Worm (Caenorhabditis elegans): ENCODE results near the gene K03B8.8.

DNA sequence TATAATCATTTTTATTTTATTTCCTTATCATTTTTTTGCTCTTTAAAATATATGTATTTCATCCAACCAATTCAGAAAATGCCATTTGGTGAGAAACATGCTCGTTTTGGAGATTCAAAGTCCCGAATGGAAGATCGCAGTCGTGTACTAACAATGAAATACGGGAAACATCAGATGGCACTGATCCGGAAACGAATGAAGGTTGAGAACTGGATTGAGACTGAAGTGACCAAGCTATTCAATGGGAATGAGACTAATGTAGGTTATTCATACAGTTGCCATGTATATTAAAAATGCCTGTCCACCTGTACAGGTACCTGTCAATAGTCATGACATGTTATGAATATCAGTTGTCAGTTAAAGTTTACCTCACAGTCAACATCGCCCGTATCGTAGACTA is 27.8 kb downstream of the K03B8.8 start, which contains the start of gene F55C10.5:
- TF ChIP-seq ztf-29 (GFP tag; IDR thresholded peaks at IDR 0.05), result no peak
- TF ChIP-seq flt-1 (GFP tag; IDR thresholded peaks at IDR 0.05), result no peak
- TF ChIP-seq cog-1 (tag; optimal IDR thresholded peaks at IDR 0.05), result no peak
- TF ChIP-seq tab-1 (GFP tag; IDR thresholded peaks at IDR 0.05), result no peak
- TF ChIP-seq med-1 (GFP tag; optimal IDR thresholded peaks at IDR 0.05; ENCODE audit: insufficient read depth), result no peak
- no peak for TF ChIP-seq T22C8.4 (GFP tag; IDR thresholded peaks at IDR 0.05)
- TF ChIP-seq klf-2 (GFP tag; conservative IDR thresholded peaks at IDR 0.05), result no peak
